Fruit fly (Drosophila melanogaster): Measurements from ENCODE around the gene Exo84.

Gene Exo84

dm6 chr3R:26036153-26037144 is 15.6 kb downstream of the Exo84 start (continued):
- TF ChIP-seq tna (GFP tag; IDR thresholded peaks at IDR 0.05; ENCODE audit: partially characterized antibody) = no peak

- no peak for TF ChIP-seq Sox100B (GFP tag; optimal IDR thresholded peaks at IDR 0.05)
- TF ChIP-seq Six4 (GFP tag; optimal IDR thresholded peaks at IDR 0.05) = no peak
- TF ChIP-seq row (GFP tag; IDR thresholded peaks at IDR 0.05) = peak; percentile 56
- TF ChIP-seq pan (optimal IDR thresholded peaks at IDR 0.05) = no peak
- TF ChIP-seq pan (GFP tag; optimal IDR thresholded peaks at IDR 0.05 in 1 of 2, IDR thresholded peaks at IDR 0.05 in 1 of 2) = peak in 1 of 2 experiments; percentile 25
- 0 out of 3 replicates have a peak, but pooled peaks have one; percentile 35 for TF ChIP-seq CG14860 (GFP tag; IDR thresholded peaks at IDR 0.05; ENCODE audit: partially characterized antibody)
- no peak for TF ChIP-seq CG17612 (GFP tag; IDR thresholded peaks at IDR 0.05)
- no peak for TF ChIP-seq ro (GFP tag; IDR thresholded peaks at IDR 0.05)
- TF ChIP-seq Hmx (GFP tag; optimal IDR thresholded peaks at IDR 0.05) = no peak
- peak; percentile 7 for TF ChIP-seq CG4282 (GFP tag; optimal IDR thresholded peaks at IDR 0.05)
- TF ChIP-seq eyg (GFP tag; optimal IDR thresholded peaks at IDR 0.05) = no peak
- TF ChIP-seq sens (GFP tag) = peak; percentile 70
Measured at dm6 chr3R:26035369-26035656, 16.7 kb downstream of the Exo84 start.

dm6 chr3R:26034643-26035368 is 17.3 kb downstream of the Exo84 start:
- TF ChIP-seq Camta (GFP tag; optimal IDR thresholded peaks at IDR 0.05) (no peak), sqz (GFP tag; optimal IDR thresholded peaks at IDR 0.05) (peak; percentile 67), Xrp1 (GFP tag; IDR thresholded peaks at IDR 0.05) (no peak), kni (GFP tag; optimal IDR thresholded peaks at IDR 0.05) (peak; percentile 95), CG31365 (tag; optimal IDR thresholded peaks at IDR 0.05) (no peak), Side (GFP tag; optimal IDR thresholded peaks at IDR 0.05) (no peak), az2 (GFP tag; optimal IDR thresholded peaks at IDR 0.05) (no peak), Rfx (GFP tag; IDR thresholded peaks at IDR 0.05) (no peak), cato (GFP tag; optimal IDR thresholded peaks at IDR 0.05; ENCODE audit: borderline replicate concordance) (no peak), grn (GFP tag; optimal IDR thresholded peaks at IDR 0.05) (no peak), HLHmδ (GFP tag; optimal IDR thresholded peaks at IDR 0.05) (peak; percentile 62), CG12942 (GFP tag; optimal IDR thresholded peaks at IDR 0.05) (no peak), CG10209 (GFP tag; optimal IDR thresholded peaks at IDR 0.05) (no peak), CG6689 (GFP tag; IDR thresholded peaks at IDR 0.05) (no peak), insv (GFP tag; optimal IDR thresholded peaks at IDR 0.05) (peak in 1 of 2 experiments; percentile 41), CG3065 (GFP tag; optimal IDR thresholded peaks at IDR 0.05) (no peak), pho (GFP tag; optimal IDR thresholded peaks at IDR 0.05) (no peak), unpg (GFP tag; optimal IDR thresholded peaks at IDR 0.05) (no peak), CG5953 (GFP tag; IDR thresholded peaks at IDR 0.05) (no peak), Adf1 (GFP tag; IDR thresholded peaks at IDR 0.05) (no peak), phol (tag; optimal IDR thresholded peaks at IDR 0.05) (no peak), Poxn (GFP tag; IDR thresholded peaks at IDR 0.05) (no peak), Awh (GFP tag; IDR thresholded peaks at IDR 0.05) (no peak), Pdp1 (GFP tag; optimal IDR thresholded peaks at IDR 0.05) (no peak), kay (GFP tag; optimal IDR thresholded peaks at IDR 0.05) (no peak), CG31388 (GFP tag; optimal IDR thresholded peaks at IDR 0.05) (no peak), dimm (GFP tag; IDR thresholded peaks at IDR 0.05) (no peak), TFAM (GFP tag; optimal IDR thresholded peaks at IDR 0.05) (no peak), sima (GFP tag; optimal IDR thresholded peaks at IDR 0.05) (no peak), CG8359 (GFP tag; optimal IDR thresholded peaks at IDR 0.05; ENCODE audit: borderline replicate concordance) (no peak), CG1832 (GFP tag; optimal IDR thresholded peaks at IDR 0.05) (peak; percentile 36), Scr (GFP tag; IDR thresholded peaks at IDR 0.05; ENCODE audit: partially characterized antibody) (no peak), CG5245 (GFP tag; optimal IDR thresholded peaks at IDR 0.05) (no peak)

Data from whole organism, embryonic.